Worm (Caenorhabditis elegans) whole organism, L4/young adult: ENCODE data around the gene F58F12.12.

Experiments used
- W03F9.2 ChIP-seq: fragments of 150-350 bp; optimal IDR thresholded peaks from 2 replicates; lab custom pipeline; 2014; ENCODE audit warnings: missing biosample characterization, missing genetic modification characterization
- him-1 ChIP-seq: sonication (generic microtip); optimal IDR thresholded peaks from 2 replicates; lab custom pipeline; 2016; ENCODE audit warnings: missing genotype, missing genetic modification reagents, missing genetic modification characterization, missing compliant biosample characterization

DNA sequence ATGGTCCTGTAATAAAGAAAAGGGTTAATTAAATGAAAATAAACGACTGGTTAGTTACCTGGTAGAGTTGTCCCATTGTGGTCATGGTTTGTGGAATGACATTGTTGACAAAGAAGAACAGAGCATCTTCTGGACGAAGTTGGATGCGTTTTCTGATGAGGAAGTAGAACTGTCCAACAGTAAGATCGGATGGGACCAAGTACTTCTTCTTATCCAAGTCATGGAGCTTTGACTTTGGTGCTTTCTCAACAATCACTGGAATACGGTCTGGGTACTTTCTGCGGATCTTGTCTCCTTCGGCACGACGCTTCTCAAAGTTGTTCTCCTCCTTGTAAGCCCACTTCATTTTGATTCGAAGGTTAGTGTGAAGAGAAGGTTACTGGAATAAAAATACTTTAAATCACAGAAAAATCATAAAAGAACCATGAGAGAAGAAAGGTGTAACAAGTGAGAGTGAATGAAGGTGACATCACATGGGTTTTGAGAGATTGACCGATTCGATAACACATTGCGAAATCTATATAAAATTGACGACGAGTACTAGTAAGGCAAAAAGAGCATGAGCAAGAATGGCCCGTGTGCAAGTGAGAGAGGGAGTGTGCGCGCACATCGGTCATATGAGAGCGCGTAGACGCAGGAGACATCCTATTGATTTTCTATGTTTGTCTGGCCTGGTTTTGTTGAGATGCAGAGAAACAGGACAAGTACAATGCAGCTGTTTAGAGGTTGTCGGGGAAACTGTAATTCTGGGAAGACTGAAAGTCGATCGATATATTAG lies 33.4 kb upstream of the F58F12.12 start, which contains the start of gene lgg-1:
- TF ChIP-seq W03F9.2 (tag; lab: Kevin White, UChicago) (no peak), him-1 (tag; lab: Kevin White, UChicago) (no peak)
